Worm (Caenorhabditis elegans) whole organism, young adult: ENCODE results near the gene F38B6.2.

ENCODE experiments used
- C06A6.2 ChIP-seq: fragments of 200-800 bp; sonication (Bioruptor generic); conservative IDR thresholded peaks from 2 replicates; pipeline ENCODE4 v1.3.6; 2022; ENCODE audit warnings: missing genetic modification characterization, missing compliant biosample characterization
- F10E7.11 ChIP-seq: sonication (generic microtip); optimal IDR thresholded peaks from 2 replicates; lab custom pipeline; 2017; ENCODE audit warnings: mild to moderate bottlenecking, missing genetic modification characterization, moderate library complexity, missing compliant biosample characterization
- F33H1.4 ChIP-seq: fragments of 200-800 bp; sonication (Bioruptor generic); IDR thresholded peaks from 2 replicates; pipeline ENCODE4 v1.3.6; 2022; ENCODE audit warnings: missing genetic modification reagents, missing genetic modification characterization, missing compliant biosample characterization
- F37B4.10 ChIP-seq: fragments of 200-800 bp; sonication (Bioruptor generic); IDR thresholded peaks from 2 replicates; pipeline ENCODE4 v1.3.6; 2022; ENCODE audit warnings: missing genetic modification characterization, missing compliant biosample characterization
- F49E8.2 ChIP-seq: sonication (generic microtip); optimal IDR thresholded peaks from 3 replicates; lab custom pipeline; 2017; ENCODE audit warnings: missing genetic modification characterization, mild to moderate bottlenecking, missing compliant biosample characterization, antibody characterized with exemption, moderate library complexity; ENCODE audit not compliant: insufficient read depth
- Y53F4B.3 ChIP-seq: fragments of 200-800 bp; sonication (Bioruptor generic); IDR thresholded peaks from 2 replicates; pipeline ENCODE4 v1.3.6; 2022; ENCODE audit warnings: missing genetic modification reagents, missing genetic modification characterization, missing compliant biosample characterization
- Y53G8AR.9 ChIP-seq: fragments of 200-800 bp; sonication (Bioruptor generic); conservative IDR thresholded peaks from 2 replicates; pipeline ENCODE4 v1.3.6; 2022; ENCODE audit warnings: missing genetic modification reagents, missing genetic modification characterization, missing compliant biosample characterization
- ZK185.1 ChIP-seq: sonication (generic microtip); optimal IDR thresholded peaks from 2 replicates; lab custom pipeline; 2016; ENCODE audit warnings: mild to moderate bottlenecking, missing genetic modification characterization, missing compliant biosample characterization; ENCODE audit not compliant: poor library complexity, severe bottlenecking
- ama-1 ChIP-seq, 3 experiments: fragments of 150-350 bp in 1 of 3; sonication (generic microtip) in 2 of 3; optimal IDR thresholded peaks; 2 replicates each; lab custom pipeline; 2014 to 2018; ENCODE audit warnings: missing biosample characterization in 2 of 3, missing genetic modification characterization in 2 of 3, missing genetic modification reagents in 2 of 3
- aptf-3 ChIP-seq: fragments of 200-800 bp; sonication (Bioruptor generic); IDR thresholded peaks from 2 replicates; pipeline ENCODE4 v1.3.6; 2022; ENCODE audit warnings: missing genetic modification characterization, missing compliant biosample characterization
- atf-7 ChIP-seq: sonication (generic microtip); optimal IDR thresholded peaks from 2 replicates; lab custom pipeline; 2017; ENCODE audit warnings: mild to moderate bottlenecking, missing genetic modification characterization, missing compliant biosample characterization
- bed-2 ChIP-seq: fragments of 200-800 bp; sonication (Bioruptor generic); IDR thresholded peaks from 2 replicates; pipeline ENCODE4 v1.3.6; 2022; ENCODE audit warnings: missing genetic modification reagents, missing genetic modification characterization, missing compliant biosample characterization
- ceh-100 ChIP-seq: fragments of 200-800 bp; sonication (Bioruptor generic); IDR thresholded peaks from 2 replicates; pipeline ENCODE4 v1.3.6; 2022; ENCODE audit warnings: missing genetic modification reagents, missing genetic modification characterization, missing compliant biosample characterization
- ceh-40 ChIP-seq: fragments of 200-800 bp; sonication (Bioruptor generic); IDR thresholded peaks from 2 replicates; pipeline ENCODE4 v1.3.6; 2022; ENCODE audit warnings: missing genetic modification characterization, missing compliant biosample characterization
- chd-7 ChIP-seq: sonication (generic microtip); optimal IDR thresholded peaks from 2 replicates; lab custom pipeline; 2016; ENCODE audit warnings: mild to moderate bottlenecking, missing genetic modification characterization, moderate library complexity, missing compliant biosample characterization
- dox-1 ChIP-seq: fragments of 200-800 bp; sonication (Bioruptor generic); IDR thresholded peaks from 2 replicates; pipeline ENCODE4 v1.3.6; 2022; ENCODE audit warnings: missing genetic modification reagents, missing genetic modification characterization, missing compliant biosample characterization
- dpff-1 ChIP-seq: sonication (generic microtip); optimal IDR thresholded peaks from 2 replicates; lab custom pipeline; 2017; ENCODE audit warnings: mild to moderate bottlenecking, missing genetic modification characterization, missing compliant biosample characterization
- egl-44 ChIP-seq: fragments of 200-800 bp; sonication (Bioruptor generic); IDR thresholded peaks from 2 replicates; pipeline ENCODE4 v1.3.6; 2022; ENCODE audit warnings: missing genetic modification reagents, missing genetic modification characterization, missing compliant biosample characterization
- ekl-4 ChIP-seq: fragments of 200-800 bp; sonication (Bioruptor generic); IDR thresholded peaks from 2 replicates; pipeline ENCODE4 v1.3.6; 2022; ENCODE audit warnings: missing genetic modification reagents, missing genetic modification characterization, missing compliant biosample characterization
- him-1 ChIP-seq: sonication (generic microtip); optimal IDR thresholded peaks from 2 replicates; lab custom pipeline; 2016; ENCODE audit warnings: missing genotype, missing genetic modification reagents, missing genetic modification characterization, missing compliant biosample characterization
- hlh-12 ChIP-seq: sonication (generic microtip); optimal IDR thresholded peaks from 2 replicates; lab custom pipeline; 2016; ENCODE audit warnings: missing genetic modification characterization, missing compliant biosample characterization
- hsf-1 ChIP-seq: fragments of 200-800 bp; sonication (Bioruptor generic); IDR thresholded peaks from 2 replicates; pipeline ENCODE4 v1.3.6; 2022; ENCODE audit warnings: missing genetic modification reagents, missing genetic modification characterization, missing compliant biosample characterization
- lag-1 ChIP-seq: fragments of 200-800 bp; sonication (Bioruptor generic); IDR thresholded peaks from 2 replicates; pipeline ENCODE4 v1.3.6; 2022; ENCODE audit warnings: missing genetic modification reagents, missing genetic modification characterization, missing compliant biosample characterization
- let-526 ChIP-seq: fragments of 200-800 bp; sonication (Bioruptor generic); IDR thresholded peaks from 2 replicates; pipeline ENCODE4 v1.3.6; 2022; ENCODE audit warnings: missing genetic modification reagents, missing genetic modification characterization, missing compliant biosample characterization
- let-607 ChIP-seq, 2 experiments: fragments of 200-800 bp in 1 of 2; sonication (Bioruptor generic) in 1 of 2; sonication (generic microtip) in 1 of 2; optimal IDR thresholded peaks; 2 replicates each; lab custom pipeline; 2016 to 2018; ENCODE audit warnings: mild to moderate bottlenecking in 2 of 2, missing compliant biosample characterization in 2 of 2, missing genetic modification characterization in 2 of 2, moderate library complexity in 2 of 2, missing genotype in 1 of 2
- lin-40 ChIP-seq: sonication (generic microtip); optimal IDR thresholded peaks from 2 replicates; lab custom pipeline; 2016; ENCODE audit warnings: missing genetic modification characterization, mild to moderate bottlenecking, missing compliant biosample characterization, missing genotype, missing genetic modification reagents
- madf-3 ChIP-seq: fragments of 200-800 bp; sonication (Bioruptor generic); IDR thresholded peaks from 2 replicates; pipeline ENCODE4 v1.3.6; 2022; ENCODE audit warnings: missing genetic modification reagents, missing genetic modification characterization, missing compliant biosample characterization
- madf-6 ChIP-seq: fragments of 200-800 bp; sonication (Bioruptor generic); IDR thresholded peaks from 2 replicates; pipeline ENCODE4 v1.3.6; 2022; ENCODE audit warnings: missing genetic modification reagents, missing genetic modification characterization, missing compliant biosample characterization
- mes-4 ChIP-seq: sonication (generic microtip); optimal IDR thresholded peaks from 2 replicates; lab custom pipeline; 2016; ENCODE audit warnings: missing genotype, missing genetic modification characterization, missing compliant biosample characterization
- nfya-1 ChIP-seq: sonication (generic microtip); optimal IDR thresholded peaks from 2 replicates; lab custom pipeline; 2017; ENCODE audit warnings: antibody characterized with exemption, missing compliant biosample characterization, missing genetic modification characterization, borderline replicate concordance; ENCODE audit not compliant: insufficient read depth
- nfyb-1 ChIP-seq: fragments of 200-800 bp; sonication (Bioruptor generic); IDR thresholded peaks from 2 replicates; pipeline ENCODE4 v1.3.6; 2022; ENCODE audit warnings: missing genetic modification reagents, missing genetic modification characterization, missing compliant biosample characterization
- nhr-80 ChIP-seq: sonication (generic microtip); optimal IDR thresholded peaks from 2 replicates; lab custom pipeline; 2016; ENCODE audit warnings: missing genetic modification characterization, missing compliant biosample characterization
- snpc-4 ChIP-seq, 5 experiments: fragments of 150-350 bp in 1 of 5; sonication (generic microtip) in 4 of 5; optimal IDR thresholded peaks; 2 replicates each; lab custom pipeline; 2014 to 2018; ENCODE audit warnings: missing genetic modification characterization in 5 of 5, missing biosample characterization in 3 of 5, antibody characterized with exemption in 2 of 5, mild to moderate bottlenecking in 2 of 5, missing compliant biosample characterization in 2 of 5, missing genotype in 2 of 5, moderate library complexity in 2 of 5, missing genetic modification reagents in 1 of 5
- somi-1 ChIP-seq: fragments of 200-800 bp; sonication (Bioruptor generic); optimal IDR thresholded peaks from 2 replicates; lab custom pipeline; 2018; ENCODE audit warnings: mild to moderate bottlenecking, missing genetic modification characterization, missing compliant biosample characterization
- tbx-9 ChIP-seq: sonication (generic microtip); optimal IDR thresholded peaks from 2 replicates; lab custom pipeline; 2016; ENCODE audit warnings: borderline replicate concordance, missing genetic modification characterization, inconsistent platforms, missing compliant biosample characterization
- unc-130 ChIP-seq: sonication (generic microtip); optimal IDR thresholded peaks from 2 replicates; lab custom pipeline; 2016; ENCODE audit warnings: missing genetic modification reagents, missing genetic modification characterization, missing compliant biosample characterization
- xnd-1 ChIP-seq: sonication (generic microtip); optimal IDR thresholded peaks from 2 replicates; lab custom pipeline; 2016; ENCODE audit warnings: missing genotype, missing genetic modification reagents, missing genetic modification characterization, missing compliant biosample characterization
- ztf-22 ChIP-seq: fragments of 200-800 bp; sonication (Bioruptor generic); optimal IDR thresholded peaks from 2 replicates; lab custom pipeline; 2018; ENCODE audit warnings: mild to moderate bottlenecking, missing genetic modification characterization, moderate library complexity, missing compliant biosample characterization
- ztf-6 ChIP-seq: fragments of 200-800 bp; sonication (Bioruptor generic); IDR thresholded peaks from 2 replicates; pipeline ENCODE4 v1.3.6; 2022; ENCODE audit warnings: missing genetic modification reagents, missing genetic modification characterization, missing compliant biosample characterization

The F38B6.2 gene

DNA sequence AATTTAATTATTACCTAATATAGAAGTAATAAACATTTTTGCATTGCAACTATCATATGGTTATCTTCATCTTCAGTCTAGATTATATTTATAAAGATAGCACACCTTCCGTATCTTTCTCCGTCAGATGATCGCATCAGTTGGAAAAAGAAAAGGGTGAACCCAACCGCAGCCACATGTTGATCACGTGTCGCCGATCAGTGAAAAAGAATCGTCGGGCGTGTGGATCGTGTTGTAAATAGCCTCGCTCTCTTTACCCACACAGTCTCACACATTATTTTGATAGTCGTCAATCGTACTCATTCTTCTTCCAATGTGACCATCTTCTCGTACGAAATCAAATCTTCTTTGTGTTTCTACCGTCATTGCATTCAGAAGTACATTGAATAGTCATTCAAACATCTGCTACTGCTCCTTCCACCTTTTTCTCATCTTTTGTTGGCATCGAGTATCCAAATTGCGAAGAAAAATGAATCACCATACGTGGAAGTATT is 45.6 kb downstream of the F38B6.2 start (continued):
- peak; percentile 89 for TF ChIP-seq egl-44
- peak; percentile 76 for TF ChIP-seq ekl-4

DNA sequence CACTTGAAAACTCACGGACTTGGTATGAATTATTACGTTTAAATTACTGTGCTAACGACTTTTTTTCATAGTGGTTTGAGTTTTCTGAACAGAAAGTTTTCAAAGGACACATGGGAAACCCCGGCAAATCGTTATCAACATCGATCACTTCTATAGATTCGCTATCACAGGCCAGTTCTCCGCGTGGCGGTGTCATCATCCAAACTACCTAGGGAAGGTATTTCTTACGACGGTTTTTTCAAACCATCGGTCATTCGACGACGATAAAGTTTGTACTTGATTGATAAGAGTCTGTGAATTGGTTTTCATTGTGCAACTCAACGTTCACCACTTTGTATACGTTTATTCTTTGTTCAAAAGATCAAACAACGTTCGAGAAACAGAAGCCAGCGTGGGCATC is 46.2 kb downstream of the F38B6.2 start:
- TF ChIP-seq madf-6 (GFP tag; lab: Robert Waterston, UW), result no peak
- TF ChIP-seq unc-130 (GFP tag; lab: Kevin White, UChicago), result no peak
- no peak for TF ChIP-seq somi-1 (GFP tag; lab: Kevin White, UChicago)
- TF ChIP-seq snpc-4 (GFP tag; optimal IDR thresholded peaks at IDR 0.05; lab: Kevin White, UChicago), result no peak
- no peak for TF ChIP-seq snpc-4 (tag; optimal IDR thresholded peaks at IDR 0.05; lab: Kevin White, UChicago)
- no peak for TF ChIP-seq aptf-3 (GFP tag; lab: Robert Waterston, UW)
- no peak for TF ChIP-seq him-1 (tag; lab: Kevin White, UChicago)
- no peak for TF ChIP-seq C06A6.2 (GFP tag; lab: Robert Waterston, UW)
- no peak for TF ChIP-seq dpff-1
- TF ChIP-seq let-607 (tag; optimal IDR thresholded peaks at IDR 0.05; lab: Kevin White, UChicago), result peak in 1 of 2 experiments; percentile 30
- TF ChIP-seq F49E8.2 (tag; lab: Kevin White, UChicago), result no peak
- TF ChIP-seq ekl-4, result no peak
- TF ChIP-seq xnd-1 (tag; lab: Kevin White, UChicago), result no peak
- TF ChIP-seq mes-4 (tag; lab: Kevin White, UChicago), result no peak
- no peak for TF ChIP-seq hsf-1 (GFP tag; lab: Robert Waterston, UW)
- TF ChIP-seq lin-40 (tag; lab: Kevin White, UChicago), result no peak
- TF ChIP-seq ZK185.1 (tag; lab: Kevin White, UChicago), result peak; percentile 56
- no peak for TF ChIP-seq atf-7 (tag; lab: Kevin White, UChicago)
- no peak for TF ChIP-seq bed-2 (GFP tag; lab: Robert Waterston, UW)
- TF ChIP-seq madf-3, result no peak
- no peak for TF ChIP-seq Y53F4B.3 (GFP tag; lab: Robert Waterston, UW)
- TF ChIP-seq ztf-6, result no peak
- TF ChIP-seq nfyb-1, result no peak
- no peak for TF ChIP-seq Y53G8AR.9 (GFP tag; lab: Robert Waterston, UW)
- peak; percentile 42 for TF ChIP-seq dox-1 (GFP tag; lab: Robert Waterston, UW)
- TF ChIP-seq nhr-80 (tag; lab: Kevin White, UChicago), result peak; percentile 93
- TF ChIP-seq let-526 (GFP tag; lab: Robert Waterston, UW), result no peak
- peak; percentile 12 for TF ChIP-seq ama-1 (optimal IDR thresholded peaks at IDR 0.05; lab: Kevin White, UChicago)
- no peak for TF ChIP-seq ama-1 (GFP tag; optimal IDR thresholded peaks at IDR 0.05; lab: Kevin White, UChicago)
- no peak for TF ChIP-seq ztf-22 (GFP tag; lab: Kevin White, UChicago)
- no peak for TF ChIP-seq ceh-40 (GFP tag; lab: Robert Waterston, UW)
- no peak for TF ChIP-seq F10E7.11 (tag; lab: Kevin White, UChicago)
- no peak for TF ChIP-seq F37B4.10 (GFP tag; lab: Robert Waterston, UW)
- TF ChIP-seq chd-7, result no peak
- 0 out of 2 replicates have a peak, but pooled peaks have one; percentile 5 for TF ChIP-seq lag-1 (GFP tag; lab: Robert Waterston, UW)
- no peak for TF ChIP-seq F33H1.4 (GFP tag; lab: Robert Waterston, UW)
- no peak for TF ChIP-seq hlh-12 (tag; lab: Kevin White, UChicago)
- TF ChIP-seq nfya-1 (tag; lab: Kevin White, UChicago), result no peak
- no peak for TF ChIP-seq tbx-9 (tag; lab: Kevin White, UChicago)
- no peak for TF ChIP-seq ceh-100 (GFP tag; lab: Robert Waterston, UW)
